Fruit fly (Drosophila melanogaster) whole organism, wandering third instar larva: ENCODE data around the gene Lsm12a.

Experiments used
- Abd-B ChIP-seq: fragments of >200 bp; optimal IDR thresholded peaks from 2 replicates; lab custom pipeline; 2017; ENCODE audit warnings: missing biosample characterization, missing genetic modification characterization
- CG9705 ChIP-seq: fragments of 200-800 bp; sonication (Bioruptor generic); optimal IDR thresholded peaks from 2 replicates; lab custom pipeline; 2018; ENCODE audit warnings: missing biosample characterization, mild to moderate bottlenecking, missing genetic modification characterization
- CrebA ChIP-seq: fragments of 200-800 bp; sonication (Bioruptor generic); optimal IDR thresholded peaks from 2 replicates; lab custom pipeline; 2016; ENCODE audit warnings: missing biosample characterization, mild to moderate bottlenecking, missing genetic modification characterization, borderline replicate concordance
- Dfd ChIP-seq: fragments of >200 bp; optimal IDR thresholded peaks from 2 replicates; lab custom pipeline; 2017; ENCODE audit warnings: missing biosample characterization, missing genetic modification characterization
- Dif ChIP-seq: fragments of 200-275, 200-300 bp; sonication (Bioruptor generic); optimal IDR thresholded peaks from 2 replicates; lab custom pipeline; 2018; ENCODE audit warnings: missing biosample characterization, missing genetic modification characterization; ENCODE audit not compliant: partially characterized antibody
- GATAd ChIP-seq: sonication (Bioruptor generic); optimal IDR thresholded peaks from 2 replicates; lab custom pipeline; 2016; ENCODE audit warnings: missing biosample characterization, missing genetic modification characterization
- HLH106 ChIP-seq: fragments of 200-800 bp; optimal IDR thresholded peaks from 3 replicates; lab custom pipeline; 2019; ENCODE audit warnings: missing biosample characterization, mild to moderate bottlenecking, missing genetic modification characterization, moderate library complexity
- Hnf4 ChIP-seq: fragments of 200-800 bp; sonication (Bioruptor generic); optimal IDR thresholded peaks from 2 replicates; lab custom pipeline; 2016; ENCODE audit warnings: missing biosample characterization, mild to moderate bottlenecking, missing genetic modification characterization
- Hr78 ChIP-seq: fragments of >200 bp; optimal IDR thresholded peaks from 2 replicates; lab custom pipeline; 2017; ENCODE audit warnings: missing biosample characterization, missing genetic modification characterization
- Hr83 ChIP-seq: fragments of 200-300 bp; sonication (Bioruptor generic); optimal IDR thresholded peaks from 2 replicates; lab custom pipeline; 2016; ENCODE audit warnings: missing biosample characterization, mild to moderate bottlenecking, missing genetic modification characterization, moderate library complexity; ENCODE audit not compliant: poor library complexity, severe bottlenecking
- Jra ChIP-seq: sonication (Bioruptor generic); optimal IDR thresholded peaks from 2 replicates; lab custom pipeline; 2016; ENCODE audit warnings: missing biosample characterization, missing genetic modification characterization
- Myc ChIP-seq: fragments of >200 bp; optimal IDR thresholded peaks from 2 replicates; lab custom pipeline; 2017
- Rel ChIP-seq, 2 experiments: fragments of 200-800 bp; sonication (Bioruptor generic) in 1 of 2; optimal IDR thresholded peaks; 2 replicates in 1 of 2; 3 replicates in 1 of 2; lab custom pipeline; 2016 to 2019; ENCODE audit warnings: mild to moderate bottlenecking in 2 of 2, missing biosample characterization in 2 of 2, missing genetic modification characterization in 2 of 2, moderate library complexity in 1 of 2
- Sp1 ChIP-seq: fragments of 200-800 bp; sonication (Bioruptor generic); optimal IDR thresholded peaks from 3 replicates; lab custom pipeline; 2019; ENCODE audit warnings: missing biosample characterization, mild to moderate bottlenecking, missing genetic modification characterization, moderate library complexity
- Vsx2 ChIP-seq: fragments of 200-300, 225-300 bp; sonication (Bioruptor generic); optimal IDR thresholded peaks from 2 replicates; lab custom pipeline; 2018; ENCODE audit warnings: missing biosample characterization, missing genetic modification characterization; ENCODE audit not compliant: partially characterized antibody
- br ChIP-seq: fragments of 200-800 bp; sonication (Bioruptor generic); optimal IDR thresholded peaks from 2 replicates; lab custom pipeline; 2016; ENCODE audit warnings: missing biosample characterization, missing genetic modification characterization
- brk ChIP-seq: fragments of 200-800 bp; sonication (Bioruptor generic); optimal IDR thresholded peaks from 2 replicates; lab custom pipeline; 2016; ENCODE audit warnings: missing biosample characterization, mild to moderate bottlenecking, missing genetic modification characterization
- dl ChIP-seq, 2 experiments: fragments of 175-275, 200-275 bp in 1 of 2; fragments of 200-275 bp in 1 of 2; sonication (Bioruptor generic); optimal IDR thresholded peaks; lab custom pipeline; 2018; ENCODE audit warnings: mild to moderate bottlenecking in 2 of 2, missing biosample characterization in 2 of 2, missing genetic modification characterization in 2 of 2, moderate library complexity in 2 of 2; ENCODE audit not compliant: partially characterized antibody in 2 of 2, insufficient read depth in 1 of 2
- dsf ChIP-seq: sonication (Bioruptor generic); optimal IDR thresholded peaks from 2 replicates; lab custom pipeline; 2016; ENCODE audit warnings: missing biosample characterization, missing genetic modification characterization, borderline replicate concordance
- ey ChIP-seq: fragments of 200-800 bp; sonication (Bioruptor generic); optimal IDR thresholded peaks from 2 replicates; lab custom pipeline; 2016; ENCODE audit warnings: missing biosample characterization, missing genetic modification characterization
- foxo ChIP-seq, 2 experiments: fragments of 200-800 bp; sonication (Bioruptor generic); optimal IDR thresholded peaks; 2 replicates in 1 of 2; 3 replicates in 1 of 2; lab custom pipeline; 2016 to 2017; ENCODE audit warnings: missing biosample characterization in 2 of 2, missing genetic modification characterization in 2 of 2
- fru ChIP-seq: fragments of 200-800 bp; sonication (Bioruptor generic); optimal IDR thresholded peaks from 3 replicates; lab custom pipeline; 2016; ENCODE audit warnings: missing biosample characterization, mild to moderate bottlenecking, missing genetic modification characterization
- jim ChIP-seq: fragments of 175-275, 200-325 bp; sonication (Bioruptor generic); optimal IDR thresholded peaks from 2 replicates; lab custom pipeline; 2016; ENCODE audit warnings: missing biosample characterization, mild to moderate bottlenecking, missing genetic modification characterization
- pan ChIP-seq: fragments of >200 bp; optimal IDR thresholded peaks from 2 replicates; lab custom pipeline; 2017
- psq ChIP-seq: fragments of 200-800 bp; sonication (Bioruptor generic); optimal IDR thresholded peaks from 3 replicates; lab custom pipeline; 2017; ENCODE audit warnings: missing biosample characterization, mild to moderate bottlenecking, missing genetic modification characterization, moderate library complexity
- rgr ChIP-seq: fragments of 200-800 bp; sonication (Bioruptor generic); optimal IDR thresholded peaks from 3 replicates; lab custom pipeline; 2016; ENCODE audit warnings: missing biosample characterization, mild to moderate bottlenecking, missing genetic modification characterization
- tai ChIP-seq: sonication (Bioruptor generic); optimal IDR thresholded peaks from 2 replicates; lab custom pipeline; 2016; ENCODE audit warnings: missing biosample characterization, missing genetic modification characterization
- woc ChIP-seq: sonication (Bioruptor generic); optimal IDR thresholded peaks from 2 replicates; lab custom pipeline; 2016; ENCODE audit warnings: missing biosample characterization, mild to moderate bottlenecking, missing genetic modification characterization

The Lsm12a gene

DNA sequence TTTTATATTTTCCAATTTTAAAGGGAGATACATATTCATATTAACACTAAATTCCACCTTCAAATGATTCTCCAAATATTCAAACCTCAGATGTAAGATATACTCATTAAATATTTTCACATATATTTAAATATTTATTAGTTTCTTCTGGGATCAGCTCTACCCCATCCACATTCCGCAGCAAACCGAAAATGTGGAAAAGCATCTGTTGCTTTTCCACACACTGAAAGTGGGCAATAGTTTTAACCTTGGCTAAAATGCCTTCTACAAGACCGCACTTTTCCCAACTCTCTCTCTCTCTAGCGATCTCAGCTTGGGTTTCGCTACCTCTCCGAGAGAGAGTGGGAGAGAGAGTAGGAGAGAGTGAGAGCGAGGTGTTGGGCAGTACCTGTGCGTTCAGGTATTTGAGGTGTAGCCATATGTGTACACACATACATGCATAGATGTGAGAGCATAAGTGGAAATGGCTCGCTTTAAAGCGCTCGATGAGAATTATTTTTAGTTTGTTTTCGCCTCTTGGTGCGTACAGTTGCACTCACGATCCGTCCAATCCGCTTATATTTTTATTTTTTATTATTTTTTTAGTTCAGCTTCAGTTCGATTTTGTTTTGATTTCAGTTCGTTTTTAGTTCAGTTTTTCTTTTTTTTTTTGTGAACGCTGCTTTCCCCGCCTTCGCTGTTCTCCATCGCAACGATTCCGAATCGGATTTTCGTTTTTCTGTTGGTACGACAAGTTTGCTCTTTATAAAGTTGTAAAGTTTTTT is 11.6 kb upstream of the Lsm12a start, which contains the start of gene CG1806 (continued):
- no peak for TF ChIP-seq woc (GFP tag; lab: Kevin White, UChicago)
- no peak for TF ChIP-seq HLH106
- TF ChIP-seq Dfd: no peak
- no peak for TF ChIP-seq CrebA
- TF ChIP-seq Rel (GFP tag; optimal IDR thresholded peaks at IDR 0.05; lab: Kevin White, UChicago): peak; percentile 58
- TF ChIP-seq Rel (tag; optimal IDR thresholded peaks at IDR 0.05; lab: Kevin White, UChicago): no peak
- no peak for TF ChIP-seq tai (GFP tag; lab: Kevin White, UChicago)
- peak; percentile 23 for TF ChIP-seq Sp1 (GFP tag; lab: Kevin White, UChicago)
- TF ChIP-seq Dif (GFP tag; lab: Kevin White, UChicago): peak; percentile 98
- TF ChIP-seq Myc (lab: Kevin White, UChicago): no peak

DNA sequence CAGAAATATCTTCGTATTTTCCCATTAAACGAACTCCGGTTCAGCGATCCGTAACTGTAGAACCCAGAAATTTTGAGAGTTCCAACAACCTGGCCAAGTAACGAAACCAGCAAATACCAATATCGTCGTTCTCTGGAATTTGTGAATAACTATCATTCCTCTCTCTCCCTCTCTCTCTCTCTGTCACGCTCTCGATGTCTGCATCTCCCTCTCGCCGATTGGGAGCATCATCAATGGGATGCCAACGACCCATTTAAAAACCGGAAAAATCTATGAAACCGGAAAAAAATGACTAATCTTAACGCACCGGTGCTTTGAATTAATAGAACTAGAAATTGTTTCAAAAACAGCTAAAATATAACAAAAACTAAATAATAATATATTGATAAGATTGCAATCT is 10.8 kb upstream of the Lsm12a start:
- TF ChIP-seq foxo (GFP tag; optimal IDR thresholded peaks at IDR 0.05; lab: Kevin White, UChicago): no peak
- no peak for TF ChIP-seq dsf (GFP tag; lab: Kevin White, UChicago)
- peak; percentile 63 for TF ChIP-seq Dif (GFP tag; lab: Kevin White, UChicago)
- no peak for TF ChIP-seq Vsx2 (GFP tag; lab: Kevin White, UChicago)
- TF ChIP-seq br (GFP tag; lab: Kevin White, UChicago): no peak
- TF ChIP-seq psq (GFP tag; lab: Kevin White, UChicago): no peak
- TF ChIP-seq HLH106: no peak
- TF ChIP-seq Hr78 (GFP tag; lab: Kevin White, UChicago): no peak
- TF ChIP-seq CG9705 (GFP tag; lab: Kevin White, UChicago): no peak
- TF ChIP-seq Rel (GFP tag; optimal IDR thresholded peaks at IDR 0.05; lab: Kevin White, UChicago): no peak
- TF ChIP-seq Rel (tag; optimal IDR thresholded peaks at IDR 0.05; lab: Kevin White, UChicago): no peak
- TF ChIP-seq Dfd: no peak
- TF ChIP-seq woc (GFP tag; lab: Kevin White, UChicago): no peak
- TF ChIP-seq pan: no peak
- no peak for TF ChIP-seq CrebA
- peak; percentile 17 to 57 for TF ChIP-seq dl (GFP tag; optimal IDR thresholded peaks at IDR 0.05; lab: Kevin White, UChicago; ENCODE audit: insufficient read depth in 1 of 2, partially characterized antibody in 2 of 2)

DNA sequence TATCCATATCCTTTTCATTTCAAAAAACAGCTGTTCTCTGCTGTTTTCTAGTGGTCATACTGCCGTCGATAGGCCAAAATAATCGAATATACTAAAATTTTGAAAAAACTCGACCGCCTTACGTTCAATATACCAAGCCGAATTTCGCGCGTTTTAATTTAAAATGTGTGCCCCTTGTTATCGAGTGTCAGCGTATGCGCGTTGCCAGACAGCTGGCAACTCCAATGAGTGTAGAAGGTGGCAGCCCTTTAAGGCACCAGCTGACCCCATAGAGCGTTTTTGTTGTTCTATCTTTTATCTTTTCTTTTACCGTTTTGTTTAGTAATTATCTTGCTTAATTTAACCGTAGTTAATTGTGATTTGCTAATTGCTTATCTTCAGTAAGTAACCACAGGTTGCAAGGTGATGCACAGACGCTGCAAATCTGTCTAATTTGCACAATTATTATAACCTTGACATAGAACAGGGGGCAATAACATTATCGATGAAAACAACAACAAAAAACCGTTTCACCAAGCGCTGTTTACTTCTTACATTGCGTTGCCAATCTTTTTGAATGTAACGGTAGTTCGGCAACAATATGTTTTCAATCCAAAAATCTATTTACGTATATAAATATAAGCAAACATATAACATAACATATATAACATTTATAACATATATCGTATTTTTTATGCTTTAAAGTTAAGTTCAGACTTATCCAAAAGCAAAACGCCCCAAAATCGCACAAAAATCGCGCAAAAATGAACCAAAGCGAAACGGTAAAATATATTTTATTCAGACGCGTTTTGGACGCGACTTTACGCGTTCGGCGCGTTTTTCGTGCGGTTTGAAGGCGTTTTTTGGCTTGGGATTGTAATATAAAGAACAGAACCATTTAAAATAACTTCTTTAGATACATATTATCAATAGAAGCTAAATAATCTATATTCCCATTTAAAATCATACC is 6.0 kb upstream of the Lsm12a start, which contains the start of the genes CG1492 and regucalcin:
TSS of gene CG1492 (minus strand) at position 63 of the 949 bp plus-strand sequence.
TSS of gene regucalcin (plus strand) at position 229 of the 949 bp plus-strand sequence.
- TF ChIP-seq jim (GFP tag; lab: Kevin White, UChicago) (no peak), Myc (lab: Kevin White, UChicago) (peak; percentile 69), ey (no peak), Abd-B (GFP tag; lab: Kevin White, UChicago) (no peak), fru (GFP tag; lab: Kevin White, UChicago) (peak; percentile 20), rgr (GFP tag; lab: Kevin White, UChicago) (no peak)

DNA sequence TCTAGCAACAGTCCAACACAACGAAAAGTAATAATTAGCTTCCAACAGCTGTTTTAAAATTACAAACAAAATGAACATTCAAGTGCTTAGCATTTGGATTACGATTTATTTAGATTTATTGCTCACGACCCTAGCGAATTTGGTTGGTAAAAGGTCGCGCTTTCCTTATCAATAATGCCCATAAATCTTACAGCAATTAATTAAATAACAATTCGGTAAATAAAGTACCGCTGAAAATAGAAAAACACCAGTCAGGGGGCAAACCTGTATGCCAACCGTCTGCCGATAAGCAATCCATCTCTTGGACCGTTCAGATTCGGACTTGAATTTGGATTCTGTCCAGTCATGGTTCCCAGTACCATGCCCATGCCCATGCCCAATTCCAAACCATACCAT is 5.3 kb upstream of the Lsm12a start:
- TF ChIP-seq Hnf4 (GFP tag; lab: Kevin White, UChicago) (no peak), Jra (GFP tag; lab: Kevin White, UChicago) (no peak), Hr83 (no peak), Myc (lab: Kevin White, UChicago) (peak; percentile 11), brk (GFP tag; lab: Kevin White, UChicago) (no peak), Vsx2 (GFP tag; lab: Kevin White, UChicago) (no peak)
- TF ChIP-seq, all 38 proteins: peak for 1

DNA sequence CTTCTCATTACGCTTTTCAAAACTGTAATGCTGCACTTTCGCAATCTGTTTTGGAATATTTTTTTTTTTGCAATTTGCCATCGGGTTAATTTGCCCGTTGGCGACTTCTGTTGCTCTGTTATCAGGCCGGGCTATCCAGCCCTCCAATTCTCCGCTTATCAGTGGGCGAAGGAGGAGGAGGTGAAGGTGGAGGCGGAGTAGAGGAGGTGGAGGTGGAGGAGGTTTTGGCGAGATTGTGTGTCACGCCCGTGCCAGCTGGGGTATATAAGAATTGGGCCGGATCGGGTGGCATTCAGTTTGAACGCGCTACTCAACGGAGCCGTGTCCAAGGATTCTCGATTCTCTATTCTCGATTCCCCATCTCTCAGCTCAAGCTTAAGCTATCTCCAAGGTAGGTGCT is 4.3 kb upstream of the Lsm12a start:
- TF ChIP-seq ey (no peak), GATAd (no peak), Rel (GFP tag; optimal IDR thresholded peaks at IDR 0.05; lab: Kevin White, UChicago) (no peak), Rel (tag; optimal IDR thresholded peaks at IDR 0.05; lab: Kevin White, UChicago) (peak; percentile 46), Jra (GFP tag; lab: Kevin White, UChicago) (peak; percentile 23)
- TF ChIP-seq, all 38 proteins: peak for 2
